Worm (Caenorhabditis elegans): ENCODE results near the gene urb-1.

Gene urb-1

DNA sequence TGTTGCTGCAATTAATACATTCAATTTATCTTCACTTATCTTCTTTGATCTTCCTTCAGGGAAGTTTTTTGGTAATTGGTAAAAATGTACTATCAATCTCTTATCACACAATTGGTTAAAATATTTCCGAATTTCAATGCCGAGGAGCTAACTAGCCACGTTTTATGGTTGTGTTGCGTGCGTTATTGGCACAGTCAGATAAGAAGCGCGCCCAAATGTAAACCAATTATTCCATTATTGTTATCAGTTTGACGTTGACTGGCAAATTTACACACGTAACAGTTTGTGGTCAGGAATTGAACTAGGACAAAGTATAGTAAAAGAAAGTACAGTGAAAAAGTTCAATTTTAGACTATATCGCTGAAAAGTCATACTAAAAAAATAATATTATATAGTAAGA is 16.4 kb downstream of the urb-1 start:
- no peak for TF ChIP-seq dao-5 (tag; optimal IDR thresholded peaks at IDR 0.05)
- TF ChIP-seq him-1 (tag; optimal IDR thresholded peaks at IDR 0.05), result no peak
- TF ChIP-seq W03F9.2 (tag; optimal IDR thresholded peaks at IDR 0.05), result no peak

- TF ChIP-seq W03F9.2 (tag; optimal IDR thresholded peaks at IDR 0.05) (no peak), dao-5 (tag; optimal IDR thresholded peaks at IDR 0.05) (no peak), him-1 (tag; optimal IDR thresholded peaks at IDR 0.05) (no peak)
Measured at ce11 chrV:6400950-6401551, 22.9 kb downstream of the urb-1 start.

DNA sequence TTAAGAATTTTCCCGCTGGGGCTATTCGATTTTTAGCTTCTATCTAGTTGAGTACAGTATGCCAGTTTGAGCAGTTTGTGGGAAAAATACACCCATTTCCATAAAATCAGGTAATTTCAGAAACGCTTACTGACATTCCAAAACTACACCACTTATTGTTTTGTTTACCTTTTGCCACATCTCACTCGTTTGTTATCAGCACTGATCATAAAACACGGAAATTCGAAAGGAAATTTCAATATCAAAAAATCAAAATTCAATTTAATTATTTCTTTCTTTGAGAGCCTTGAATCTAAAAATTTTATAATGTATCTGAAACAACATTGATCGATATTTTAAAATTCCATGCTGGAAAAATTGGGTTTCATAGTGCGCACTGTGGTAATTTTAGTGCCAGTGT is 23.4 kb downstream of the urb-1 start:
- TF ChIP-seq W03F9.2 (tag; optimal IDR thresholded peaks at IDR 0.05) (no peak), dao-5 (tag; optimal IDR thresholded peaks at IDR 0.05) (no peak), him-1 (tag; optimal IDR thresholded peaks at IDR 0.05) (no peak)

DNA sequence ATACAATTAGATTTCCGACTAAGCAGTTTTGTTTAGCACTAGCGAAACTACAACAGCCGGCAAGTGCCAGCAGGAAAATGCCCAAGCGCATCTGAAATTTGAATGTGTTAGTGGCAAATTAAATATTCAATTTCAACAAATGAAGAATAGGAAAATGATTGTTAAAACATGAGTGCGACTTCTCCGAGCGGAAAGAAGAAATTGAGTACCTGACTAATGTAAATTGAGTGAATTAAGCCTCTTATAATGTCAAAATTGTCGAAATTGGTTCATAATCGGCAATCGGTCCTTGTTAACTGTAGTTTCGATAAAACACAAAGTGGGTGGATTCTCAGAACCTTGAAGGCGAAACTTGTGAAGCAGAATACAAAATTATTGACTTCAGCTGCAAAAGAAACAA is 24.1 kb downstream of the urb-1 start, which contains the start of gene gfi-1:
Gene gfi-1, minus strand, starts transcription at position 101 of the 400 bp plus-strand sequence.
- TF ChIP-seq him-1 (tag; optimal IDR thresholded peaks at IDR 0.05), result no peak

DNA sequence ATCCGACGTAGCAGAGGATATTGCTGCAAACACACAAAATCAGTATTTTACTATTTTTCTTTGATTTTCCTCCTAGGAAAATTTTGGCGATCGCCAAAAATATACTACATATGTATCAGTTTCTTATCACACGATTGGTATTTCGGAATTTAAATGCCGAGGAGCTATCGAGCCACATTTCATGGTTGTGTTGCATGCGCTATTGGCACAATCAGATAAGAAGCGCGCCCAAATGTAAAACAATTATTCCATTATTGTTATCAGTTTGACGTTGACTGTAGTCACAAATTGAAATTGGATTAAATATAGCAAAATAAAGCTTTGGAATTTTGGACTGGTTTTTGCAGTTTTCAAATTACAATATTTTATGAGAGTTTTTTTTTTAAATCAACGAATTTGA is 25.0 kb downstream of the urb-1 start:
- TF ChIP-seq dao-5 (tag; optimal IDR thresholded peaks at IDR 0.05), result no peak
- TF ChIP-seq W03F9.2 (tag; optimal IDR thresholded peaks at IDR 0.05), result no peak
- TF ChIP-seq him-1 (tag; optimal IDR thresholded peaks at IDR 0.05), result no peak

ce11 chrV:6390163-6390562 is 33.8 kb downstream of the urb-1 start, which contains the start of gene F57F4.1:
F57F4.1 (plus strand) TSS chrV:6390463.
- TF ChIP-seq W03F9.2 (tag; optimal IDR thresholded peaks at IDR 0.05) (no peak), dao-5 (tag; optimal IDR thresholded peaks at IDR 0.05) (no peak), him-1 (tag; optimal IDR thresholded peaks at IDR 0.05) (no peak)

DNA sequence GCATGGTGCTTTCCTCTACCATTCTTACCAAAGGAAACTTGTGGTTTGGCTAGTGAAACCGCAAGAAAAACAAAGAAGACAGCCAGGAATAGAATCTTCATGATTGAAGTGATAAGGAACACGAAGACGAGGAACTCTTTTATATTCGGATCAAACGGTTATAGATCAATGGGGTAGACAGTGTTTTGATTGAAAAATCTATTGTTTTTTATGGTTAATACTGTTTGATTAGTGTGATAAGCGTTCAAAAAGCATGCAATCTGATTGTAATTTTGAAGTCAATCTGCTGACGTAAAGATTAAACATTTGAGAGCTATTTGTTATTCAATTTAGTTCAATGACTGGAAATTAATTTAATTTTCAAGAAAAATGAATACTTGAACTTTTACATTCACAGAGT is 34.3 kb downstream of the urb-1 start, which contains the start of gene F57F4.2:
Gene F57F4.2, minus strand, starts transcription at position 101 of the 400 bp plus-strand sequence.
- TF ChIP-seq dao-5 (tag; optimal IDR thresholded peaks at IDR 0.05), result no peak
- TF ChIP-seq him-1 (tag; optimal IDR thresholded peaks at IDR 0.05), result no peak
- TF ChIP-seq W03F9.2 (tag; optimal IDR thresholded peaks at IDR 0.05), result no peak

ce11 chrV:6385677-6386276 is 38.2 kb downstream of the urb-1 start:
- TF ChIP-seq him-1 (tag; optimal IDR thresholded peaks at IDR 0.05) (no peak), dao-5 (tag; optimal IDR thresholded peaks at IDR 0.05) (no peak), W03F9.2 (tag; optimal IDR thresholded peaks at IDR 0.05) (no peak)

DNA sequence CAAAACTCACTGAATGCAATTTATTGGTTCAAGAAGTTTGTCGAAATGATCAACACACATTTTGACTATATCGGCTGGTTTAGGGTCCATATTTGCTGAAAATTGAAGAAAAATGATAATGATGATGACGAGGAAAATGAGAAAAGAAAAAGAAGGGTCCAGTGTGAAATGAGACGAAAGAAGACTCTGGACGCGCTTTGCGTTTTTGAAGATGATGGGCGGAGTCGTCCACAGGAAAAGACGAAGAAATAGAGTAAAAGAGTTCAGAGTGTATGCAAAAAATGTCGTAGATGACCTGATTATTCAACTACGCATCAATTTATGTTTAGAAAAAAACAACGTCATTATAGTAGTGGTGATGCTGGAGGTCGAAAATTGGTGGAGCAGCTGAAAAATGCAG is 49.1 kb downstream of the urb-1 start, which contains the start of gene F13H6.5:
Gene F13H6.5, minus strand, starts transcription at position 101 of the 400 bp plus-strand sequence.
- TF ChIP-seq him-1 (tag; optimal IDR thresholded peaks at IDR 0.05) (no peak), dao-5 (tag; optimal IDR thresholded peaks at IDR 0.05) (no peak), W03F9.2 (tag; optimal IDR thresholded peaks at IDR 0.05) (no peak)

- TF ChIP-seq W03F9.2 (tag; optimal IDR thresholded peaks at IDR 0.05) (no peak), dao-5 (tag; optimal IDR thresholded peaks at IDR 0.05) (no peak), him-1 (tag; optimal IDR thresholded peaks at IDR 0.05) (no peak)
Measured at ce11 chrV:6368494-6368893, 55.5 kb downstream of the urb-1 start.

Measured in whole organism, L4/young adult.